Worm (Caenorhabditis elegans): Measurements from ENCODE around the gene F44E5.4.
A peak's percentile ranks its signal among the peaks of the same experiment; 100 is the strongest.

F44E5.4 gene

ce11 chrII:11731174-11731724, 27.9 kb downstream of the F44E5.4 start (continued):
- TF ChIP-seq daf-16 (GFP tag; optimal IDR thresholded peaks at IDR 0.05) (no peak), daf-16 (tag; optimal IDR thresholded peaks at IDR 0.05) (peak; percentile 35), ces-1 (GFP tag; optimal IDR thresholded peaks at IDR 0.05) (no peak), mxl-3 (GFP tag; optimal IDR thresholded peaks at IDR 0.05) (no peak), mep-1 (tag; optimal IDR thresholded peaks at IDR 0.05) (no peak), Y48G9A.11 (GFP tag; IDR thresholded peaks at IDR 0.05) (no peak), pha-4 (GFP tag; IDR thresholded peaks at IDR 0.05) (0 out of 2 replicates have a peak, but pooled peaks have one; percentile 29), pha-4 (tag; optimal IDR thresholded peaks at IDR 0.05) (no peak), skn-1 (tag; optimal IDR thresholded peaks at IDR 0.05) (no peak), zfp-3 (GFP tag; conservative IDR thresholded peaks at IDR 0.05) (peak; percentile 78; the same call in 1 of the 2 replicates), spr-1 (tag; optimal IDR thresholded peaks at IDR 0.05) (peak; percentile 82), sdz-12 (GFP tag; optimal IDR thresholded peaks at IDR 0.05) (no peak), nhr-42 (GFP tag; IDR thresholded peaks at IDR 0.05) (0 out of 2 replicates have a peak, but pooled peaks have one; percentile 51), arid-1 (GFP tag; conservative IDR thresholded peaks at IDR 0.05) (0 out of 2 replicates have a peak, but pooled peaks have one; percentile 23), mes-2 (tag; optimal IDR thresholded peaks at IDR 0.05; ENCODE audit: poor library complexity, severe bottlenecking) (peak; percentile 11), rbr-2 (tag; optimal IDR thresholded peaks at IDR 0.05) (peak; percentile 21), dve-1 (tag; optimal IDR thresholded peaks at IDR 0.05; ENCODE audit: insufficient read depth) (peak; percentile 16)

ce11 chrII:11729757-11730535, 29.2 kb downstream of the F44E5.4 start:
- no peak for TF ChIP-seq daf-12 (tag; optimal IDR thresholded peaks at IDR 0.05)
- TF ChIP-seq pha-4 (GFP tag; IDR thresholded peaks at IDR 0.05): no peak
- TF ChIP-seq pha-4 (tag; optimal IDR thresholded peaks at IDR 0.05): no peak
- no peak for TF ChIP-seq daf-16 (GFP tag; optimal IDR thresholded peaks at IDR 0.05)
- TF ChIP-seq daf-16 (tag; optimal IDR thresholded peaks at IDR 0.05): no peak
- TF ChIP-seq F37D6.2 (tag; optimal IDR thresholded peaks at IDR 0.05): no peak
- no peak for TF ChIP-seq hlh-30 (tag; optimal IDR thresholded peaks at IDR 0.05; ENCODE audit: insufficient read depth)
- TF ChIP-seq nhr-28 (tag; optimal IDR thresholded peaks at IDR 0.05): no peak
- no peak for TF ChIP-seq F44E2.7 (GFP tag; IDR thresholded peaks at IDR 0.05)
- 0 out of 2 replicates have a peak, but pooled peaks have one; percentile 33 for TF ChIP-seq D1046.2 (GFP tag; IDR thresholded peaks at IDR 0.05)
- peak; percentile 94 for TF ChIP-seq set-16 (GFP tag; IDR thresholded peaks at IDR 0.05)
- peak in 1 of 2 experiments; percentile 69 for TF ChIP-seq unc-62 (GFP tag; optimal IDR thresholded peaks at IDR 0.05 in 1 of 2)
- TF ChIP-seq unc-62 (tag; optimal IDR thresholded peaks at IDR 0.05): no peak
- no peak for TF ChIP-seq attf-4 (tag; optimal IDR thresholded peaks at IDR 0.05)
- TF ChIP-seq aha-1 (tag): peak; percentile 96
- TF ChIP-seq dpl-1 (GFP tag; optimal IDR thresholded peaks at IDR 0.05): no peak
- no peak for TF ChIP-seq egl-27 (tag; optimal IDR thresholded peaks at IDR 0.05)
- TF ChIP-seq duxl-1 (tag; optimal IDR thresholded peaks at IDR 0.05; ENCODE audit: poor library complexity): no peak
- no peak for TF ChIP-seq ceh-20 (GFP tag; IDR thresholded peaks at IDR 0.05)
- TF ChIP-seq daf-8 (GFP tag; IDR thresholded peaks at IDR 0.05): no peak
- TF ChIP-seq nhr-102 (tag; optimal IDR thresholded peaks at IDR 0.05): no peak
- TF ChIP-seq ces-1 (GFP tag; optimal IDR thresholded peaks at IDR 0.05): no peak

ce11 chrII:11728545-11729105, 30.5 kb downstream of the F44E5.4 start, which contains the start of gene alh-8:
Gene alh-8 (plus strand): TSS chrII:11729055.
- TF ChIP-seq gei-8 (GFP tag; optimal IDR thresholded peaks at IDR 0.05): no peak
- TF ChIP-seq D1046.2 (GFP tag; IDR thresholded peaks at IDR 0.05): no peak
- no peak for TF ChIP-seq nhr-10 (tag; optimal IDR thresholded peaks at IDR 0.05)
- no peak for TF ChIP-seq ceh-20 (GFP tag; IDR thresholded peaks at IDR 0.05)
- no peak for TF ChIP-seq lin-39 (tag; optimal IDR thresholded peaks at IDR 0.05)
- no peak for TF ChIP-seq madf-9 (GFP tag; conservative IDR thresholded peaks at IDR 0.05)
- TF ChIP-seq ceh-28 (tag; optimal IDR thresholded peaks at IDR 0.05): no peak
- TF ChIP-seq ZK546.5 (tag; optimal IDR thresholded peaks at IDR 0.05): no peak
- TF ChIP-seq nhr-42 (GFP tag; IDR thresholded peaks at IDR 0.05): no peak
- TF ChIP-seq ceh-44 (GFP tag; IDR thresholded peaks at IDR 0.05): no peak
- TF ChIP-seq ctbp-1 (GFP tag; IDR thresholded peaks at IDR 0.05): no peak
- peak; percentile 52 for TF ChIP-seq nhr-48 (tag; optimal IDR thresholded peaks at IDR 0.05)
- TF ChIP-seq dpl-1 (GFP tag; optimal IDR thresholded peaks at IDR 0.05): peak; percentile 16
- no peak for TF ChIP-seq ceh-32 (tag; optimal IDR thresholded peaks at IDR 0.05; ENCODE audit: poor library complexity)
- no peak for TF ChIP-seq tag-97 (GFP tag; IDR thresholded peaks at IDR 0.05)
- no peak for TF ChIP-seq zip-2 (tag; optimal IDR thresholded peaks at IDR 0.05)
- TF ChIP-seq ceh-62 (tag; optimal IDR thresholded peaks at IDR 0.05): no peak
- TF ChIP-seq daf-8 (GFP tag; IDR thresholded peaks at IDR 0.05): no peak
